Fruit fly (Drosophila melanogaster) whole organism, prepupa: ENCODE data around the gene JYalpha.

Source experiments
- CG6163 ChIP-seq: fragments of 200-800 bp; sonication (Bioruptor generic); IDR thresholded peaks from 3 replicates; pipeline ENCODE4 v1.3.6; 2022; ENCODE audit warnings: missing biosample characterization, missing genetic modification characterization
- Gug ChIP-seq: fragments of 200-800 bp; sonication (Bioruptor generic); IDR thresholded peaks from 2 replicates; pipeline ENCODE4 v1.3.6; 2022; ENCODE audit warnings: missing biosample characterization, missing genetic modification characterization
- esn ChIP-seq: fragments of 200-800 bp; sonication (Bioruptor generic); optimal IDR thresholded peaks from 2 replicates; lab custom pipeline; 2016; ENCODE audit warnings: missing biosample characterization, mild to moderate bottlenecking, missing genetic modification characterization, moderate library complexity

DNA sequence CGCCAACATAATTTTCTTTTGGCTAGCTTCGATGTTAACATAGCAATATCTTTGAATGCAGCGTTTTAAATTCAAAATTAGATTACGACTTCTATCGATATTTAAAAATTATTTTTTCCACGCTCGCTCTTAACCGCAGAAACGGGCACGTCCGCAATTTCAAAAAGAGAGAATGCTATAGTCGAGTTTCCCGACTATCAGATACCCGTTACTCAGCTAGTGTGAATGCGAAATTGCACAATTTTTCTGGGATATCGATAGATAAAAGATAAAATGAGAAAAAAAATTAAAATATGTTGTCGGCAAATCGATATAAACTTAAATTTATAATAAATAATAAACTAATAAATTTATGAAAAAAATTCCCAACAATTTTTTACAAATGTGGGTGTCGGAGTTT lies 54.0 kb downstream of the JYalpha start:
- no peak for TF ChIP-seq CG6163 (GFP tag; lab: Robert Waterston, UW)
- TF ChIP-seq Gug (GFP tag; lab: Robert Waterston, UW), result no peak
- no peak for TF ChIP-seq esn
